Worm (Caenorhabditis elegans) whole organism, L1 larva: ENCODE measurements around the gene ZK688.9.

ENCODE experiments used
- ama-1 ChIP-seq: fragments of 150-350 bp; optimal IDR thresholded peaks from 2 replicates; lab custom pipeline; 2014
- ces-1 ChIP-seq: fragments of 150-350 bp; optimal IDR thresholded peaks from 2 replicates; lab custom pipeline; 2014; ENCODE audit warnings: missing biosample characterization, missing genetic modification reagents, missing genetic modification characterization
- fos-1 ChIP-seq: fragments of 150-350 bp; optimal IDR thresholded peaks from 2 replicates; lab custom pipeline; 2014; ENCODE audit warnings: missing biosample characterization, missing genetic modification characterization
- lin-39 ChIP-seq: fragments of 150-350 bp; optimal IDR thresholded peaks from 2 replicates; lab custom pipeline; 2014; ENCODE audit warnings: missing biosample characterization, missing genetic modification reagents, missing genetic modification characterization

- TF ChIP-seq ama-1 (lab: Kevin White, UChicago) (no peak), ces-1 (GFP tag; lab: Kevin White, UChicago) (no peak), fos-1 (tag; lab: Kevin White, UChicago) (no peak), lin-39 (tag; lab: Kevin White, UChicago) (no peak)
These were observed 39.4 kb upstream of the ZK688.9 start, which contains the start of gene C29E4.17 for ce11 chrIII:7922207-7922606.
